Fruit fly (Drosophila melanogaster): ENCODE data around the gene smash.

The smash gene

DNA sequence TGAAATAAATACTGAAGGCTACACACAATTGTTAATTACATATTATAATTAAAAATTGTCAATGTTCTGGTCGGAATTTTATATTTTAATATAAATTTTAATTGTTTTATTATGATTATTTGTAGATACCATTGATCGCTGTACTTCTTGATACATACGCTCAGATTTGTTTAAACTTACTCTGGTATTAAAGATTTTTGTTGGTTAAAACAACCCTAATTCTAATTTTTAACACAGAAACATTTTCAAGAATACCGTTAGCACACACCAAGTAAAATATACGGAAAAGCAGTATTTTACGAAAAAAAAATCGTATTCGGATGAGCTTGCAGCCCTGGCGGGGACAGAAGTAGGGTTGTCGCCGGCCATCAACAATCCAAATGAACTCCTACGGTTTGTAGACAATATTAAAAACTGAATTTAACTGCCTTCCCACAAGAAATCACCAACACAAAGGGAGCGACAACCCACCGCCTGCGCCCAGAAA lies 17.7 kb upstream of the smash start, which contains the start of the genes CG9775, MED31 and slx1 (continued):
- TF ChIP-seq eg (GFP tag; IDR thresholded peaks at IDR 0.05) (peak; percentile 86; the same call in 2 of the 3 replicates), Sox14 (GFP tag; optimal IDR thresholded peaks at IDR 0.05) (peak; percentile 67), fd85E (GFP tag; optimal IDR thresholded peaks at IDR 0.05) (no peak), acj6 (GFP tag; optimal IDR thresholded peaks at IDR 0.05) (peak; percentile 84), Sox102F (GFP tag; optimal IDR thresholded peaks at IDR 0.05) (peak; percentile 41), CG6792 (GFP tag; optimal IDR thresholded peaks at IDR 0.05) (peak; percentile 60), CG1621 (tag; optimal IDR thresholded peaks at IDR 0.05) (peak; percentile 48), CG9139 (GFP tag; optimal IDR thresholded peaks at IDR 0.05) (no peak), CG16779 (tag; optimal IDR thresholded peaks at IDR 0.05) (no peak), dac (GFP tag; optimal IDR thresholded peaks at IDR 0.05) (peak; percentile 43), CG10669 (GFP tag; optimal IDR thresholded peaks at IDR 0.05) (peak; percentile 77), CG34406 (GFP tag; optimal IDR thresholded peaks at IDR 0.05) (peak; percentile 81), Hr38 (GFP tag; optimal IDR thresholded peaks at IDR 0.05) (no peak), Eip93F (GFP tag; optimal IDR thresholded peaks at IDR 0.05) (no peak), vri (GFP tag; optimal IDR thresholded peaks at IDR 0.05) (no peak), OdsH (GFP tag; optimal IDR thresholded peaks at IDR 0.05) (peak; percentile 85), fkh (GFP tag; optimal IDR thresholded peaks at IDR 0.05) (peak; percentile 8)

DNA sequence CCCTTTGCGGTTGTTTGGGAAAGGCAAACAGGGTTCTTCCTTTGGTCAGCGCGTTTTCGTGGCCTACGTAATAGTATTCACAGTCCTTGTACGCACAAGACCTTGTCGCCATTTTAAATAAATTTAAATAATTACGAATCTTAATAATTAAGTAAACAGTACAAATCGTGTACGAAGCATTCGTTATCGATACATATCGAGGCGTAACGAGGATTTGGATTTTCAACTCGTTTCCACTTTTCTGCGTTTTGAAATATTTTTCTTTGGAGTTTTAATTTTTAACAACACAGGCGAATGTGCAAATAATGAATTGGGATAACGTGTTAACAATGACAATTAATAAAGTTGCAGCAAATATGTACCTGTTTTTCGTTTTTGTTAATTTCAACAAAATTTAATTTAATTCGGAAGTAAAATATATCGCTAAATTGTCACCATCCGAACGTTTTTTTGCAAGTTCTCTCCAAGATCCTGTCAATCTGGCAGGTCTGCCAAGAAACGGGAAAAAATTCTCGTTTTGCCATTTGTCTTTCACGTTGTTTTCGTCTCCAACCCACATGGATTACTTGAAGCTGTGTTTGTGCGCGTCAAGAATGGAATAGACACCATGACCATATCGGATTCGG lies 13.8 kb upstream of the smash start, which contains the start of the genes Dlip2 and rpk:
TSS of gene Dlip2 (minus strand) at position 199 of the 626 bp plus-strand sequence.
TSS of gene rpk (plus strand) at position 525 of the 626 bp plus-strand sequence.
- peak; percentile 24 for TF ChIP-seq Eip78C (GFP tag)
- TF ChIP-seq CG3032 (tag; optimal IDR thresholded peaks at IDR 0.05), result peak; percentile 50
- peak; percentile 8 for TF ChIP-seq Hr4 (GFP tag; optimal IDR thresholded peaks at IDR 0.05)
- peak; percentile 22 for TF ChIP-seq esn (GFP tag; optimal IDR thresholded peaks at IDR 0.05)
- no peak for TF ChIP-seq fd59A (GFP tag; optimal IDR thresholded peaks at IDR 0.05)
- TF ChIP-seq Eip93F (GFP tag; optimal IDR thresholded peaks at IDR 0.05), result no peak
- peak; percentile 82 for TF ChIP-seq fkh (GFP tag; optimal IDR thresholded peaks at IDR 0.05)
- TF ChIP-seq CG1621 (tag; optimal IDR thresholded peaks at IDR 0.05), result no peak

DNA sequence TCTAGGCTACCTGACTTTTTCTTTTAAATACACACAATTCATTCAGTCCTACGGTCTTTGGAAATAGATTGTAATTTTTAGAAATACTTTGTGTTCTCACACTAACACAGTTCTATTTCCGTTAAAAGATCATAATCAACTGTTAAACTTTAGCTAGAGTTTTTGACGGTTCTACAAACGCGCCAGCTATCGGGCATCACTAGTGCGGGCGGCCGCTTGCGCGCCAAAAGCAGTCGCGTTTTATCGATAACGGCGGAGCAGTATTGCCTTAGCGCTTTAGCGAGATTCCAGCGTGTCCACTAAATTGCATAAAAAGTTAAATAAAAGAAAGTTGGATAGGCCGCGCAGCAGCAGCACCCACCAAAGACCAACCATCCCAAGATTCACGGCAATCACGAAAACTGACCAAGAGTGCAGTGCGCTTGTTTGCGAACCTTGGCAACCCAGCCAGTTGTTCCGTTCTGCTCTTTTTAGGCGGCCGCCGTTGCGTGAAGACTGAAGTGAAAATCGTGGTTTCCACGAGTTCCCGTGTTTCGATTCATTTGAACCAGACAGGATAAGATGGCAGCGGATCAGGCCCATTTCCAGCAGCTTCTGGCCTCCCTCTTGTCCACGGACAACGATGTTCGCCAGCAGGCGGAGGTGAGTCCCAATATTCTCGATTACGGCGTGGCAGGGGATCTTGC lies 10.1 kb upstream of the smash start, which contains the start of gene Karybeta3:
TSS of gene Karybeta3 (plus strand) at position 51 of the 686 bp plus-strand sequence.
- TF ChIP-seq cyc (GFP tag; optimal IDR thresholded peaks at IDR 0.05) (peak; percentile 78), CG10669 (GFP tag; optimal IDR thresholded peaks at IDR 0.05) (no peak), CG10631 (GFP tag; optimal IDR thresholded peaks at IDR 0.05) (no peak), CG6276 (GFP tag; optimal IDR thresholded peaks at IDR 0.05) (no peak), CG8119 (GFP tag; IDR thresholded peaks at IDR 0.05) (peak; percentile 53; the same call in 2 of the 3 replicates), CG6854 (GFP tag; optimal IDR thresholded peaks at IDR 0.05) (peak; percentile 41), lz (GFP tag; optimal IDR thresholded peaks at IDR 0.05) (peak; percentile 82), CG11294 (GFP tag; IDR thresholded peaks at IDR 0.05) (peak; percentile 49; the same call in 1 of the 2 replicates), CG15336 (GFP tag; IDR thresholded peaks at IDR 0.05) (peak; percentile 62), fd59A (GFP tag; optimal IDR thresholded peaks at IDR 0.05) (peak; percentile 15), spab (GFP tag; optimal IDR thresholded peaks at IDR 0.05) (no peak), esn (GFP tag; optimal IDR thresholded peaks at IDR 0.05) (peak; percentile 87), vri (GFP tag; optimal IDR thresholded peaks at IDR 0.05) (peak; percentile 33), CG6163 (GFP tag; IDR thresholded peaks at IDR 0.05) (peak; percentile 84), Hr38 (GFP tag; optimal IDR thresholded peaks at IDR 0.05) (peak; percentile 36), dsx (GFP tag; optimal IDR thresholded peaks at IDR 0.05; ENCODE audit: poor library complexity, severe bottlenecking) (no peak), CG6792 (GFP tag; optimal IDR thresholded peaks at IDR 0.05) (peak; percentile 80), Blimp-1 (GFP tag; optimal IDR thresholded peaks at IDR 0.05) (no peak), fd85E (GFP tag; optimal IDR thresholded peaks at IDR 0.05) (no peak), CG3919 (GFP tag; optimal IDR thresholded peaks at IDR 0.05) (no peak), achi (GFP tag; optimal IDR thresholded peaks at IDR 0.05) (peak; percentile 81), CG8319 (GFP tag; optimal IDR thresholded peaks at IDR 0.05) (peak; percentile 79), CG16779 (tag; optimal IDR thresholded peaks at IDR 0.05) (no peak), CG9139 (GFP tag; optimal IDR thresholded peaks at IDR 0.05) (no peak), Sox14 (GFP tag; optimal IDR thresholded peaks at IDR 0.05) (peak; percentile 87), svp (GFP tag) (no peak), Ets96B (tag; optimal IDR thresholded peaks at IDR 0.05) (peak; percentile 36), Gug (GFP tag; IDR thresholded peaks at IDR 0.05) (no peak; the same call in 1 of the 2 replicates), Lpt (GFP tag; optimal IDR thresholded peaks at IDR 0.05) (peak; percentile 3), CG7368 (GFP tag; optimal IDR thresholded peaks at IDR 0.05) (no peak), acj6 (GFP tag; optimal IDR thresholded peaks at IDR 0.05) (peak; percentile 77), eg (GFP tag; IDR thresholded peaks at IDR 0.05) (peak; percentile 84), net (GFP tag; optimal IDR thresholded peaks at IDR 0.05) (peak; percentile 81)
